Worm (Caenorhabditis elegans): ENCODE results near the gene srv-5.

- TF ChIP-seq ceh-82 (tag; optimal IDR thresholded peaks at IDR 0.05): no peak
- TF ChIP-seq unc-39 (tag; optimal IDR thresholded peaks at IDR 0.05): no peak
- TF ChIP-seq fos-1 (tag; optimal IDR thresholded peaks at IDR 0.05): no peak
- TF ChIP-seq daf-16 (GFP tag; optimal IDR thresholded peaks at IDR 0.05): no peak
- TF ChIP-seq daf-16 (tag; optimal IDR thresholded peaks at IDR 0.05): peak; percentile 53
- TF ChIP-seq nhr-11 (tag; optimal IDR thresholded peaks at IDR 0.05): no peak
- peak in 1 of 2 experiments; percentile 76 for TF ChIP-seq unc-62 (GFP tag; optimal IDR thresholded peaks at IDR 0.05 in 1 of 2)
- TF ChIP-seq unc-62 (tag; optimal IDR thresholded peaks at IDR 0.05): no peak
- TF ChIP-seq jun-1 (tag; optimal IDR thresholded peaks at IDR 0.05): no peak
- no peak for TF ChIP-seq unc-130 (GFP tag; optimal IDR thresholded peaks at IDR 0.05)
- TF ChIP-seq lsy-2 (tag; optimal IDR thresholded peaks at IDR 0.05): no peak
These were observed 30.2 kb downstream of the srv-5 start, which contains the start of gene C52B9.19 for ce11 chrX:4282380-4282779.

Data from whole organism, L4 larva.